Fruit fly (Drosophila melanogaster) whole organism, embryonic: ENCODE measurements around the gene CG5096.

ENCODE experiments used
- Adf1 ChIP-seq: fragments of 200-800 bp; sonication (Bioruptor generic); IDR thresholded peaks from 2 replicates; pipeline ENCODE4 v1.3.6; 2022; ENCODE audit warnings: missing biosample characterization, missing genetic modification characterization
- BEAF-32 ChIP-seq: fragments of 200-800 bp; sonication (Bioruptor generic); optimal IDR thresholded peaks from 3 replicates; lab custom pipeline; 2017; ENCODE audit warnings: missing biosample characterization, missing genetic modification characterization, mild to moderate bottlenecking, moderate library complexity, missing genetic modification reagents
- CG10147 ChIP-seq: fragments of 200-800 bp; sonication (Bioruptor generic); optimal IDR thresholded peaks from 2 replicates; lab custom pipeline; 2019; ENCODE audit warnings: missing biosample characterization, mild to moderate bottlenecking, missing genetic modification characterization, moderate library complexity
- CG10267 ChIP-seq: fragments of 200-800 bp; sonication (Bioruptor generic); optimal IDR thresholded peaks from 2 replicates; lab custom pipeline; 2018; ENCODE audit warnings: missing biosample characterization, mild to moderate bottlenecking, missing genetic modification characterization, moderate library complexity
- CG10462 ChIP-seq: fragments of 200-800 bp; sonication (Bioruptor generic); optimal IDR thresholded peaks from 2 replicates; lab custom pipeline; 2016; ENCODE audit warnings: missing biosample characterization, missing genetic modification characterization
- CG10565 ChIP-seq: fragments of 200-800 bp; sonication (Bioruptor generic); optimal IDR thresholded peaks from 3 replicates; lab custom pipeline; 2016; ENCODE audit warnings: missing biosample characterization, mild to moderate bottlenecking, missing genetic modification characterization
- CG11398 ChIP-seq: fragments of 200-800 bp; sonication (Bioruptor generic); optimal IDR thresholded peaks from 2 replicates; lab custom pipeline; 2016; ENCODE audit warnings: missing biosample characterization, missing genetic modification characterization
- CG11456 ChIP-seq: fragments of 200-800 bp; sonication (Bioruptor generic); IDR thresholded peaks from 3 replicates; pipeline ENCODE4 v1.3.6; 2022; ENCODE audit warnings: missing biosample characterization, missing genetic modification characterization
- CG11504 ChIP-seq: fragments of 200-800 bp; sonication (Bioruptor generic); optimal IDR thresholded peaks from 3 replicates; lab custom pipeline; 2019; ENCODE audit warnings: missing biosample characterization, mild to moderate bottlenecking, missing genetic modification characterization, moderate library complexity
- CG12391 ChIP-seq: fragments of 200-800 bp; sonication (Bioruptor generic); optimal IDR thresholded peaks from 3 replicates; lab custom pipeline; 2018; ENCODE audit warnings: missing biosample characterization, mild to moderate bottlenecking, missing genetic modification characterization, moderate library complexity
- CG14050 ChIP-seq: fragments of 200-800 bp; sonication (Bioruptor generic); IDR thresholded peaks from 3 replicates; pipeline ENCODE4 v1.3.6; 2022; ENCODE audit warnings: missing biosample characterization, missing genetic modification characterization
- CG15011 ChIP-seq: fragments of 200-800 bp; sonication (Bioruptor generic); optimal IDR thresholded peaks from 3 replicates; lab custom pipeline; 2018; ENCODE audit warnings: missing biosample characterization, mild to moderate bottlenecking, missing genetic modification characterization
- CG17361 ChIP-seq: fragments of 200-800 bp; sonication (Bioruptor generic); IDR thresholded peaks from 3 replicates; pipeline ENCODE4 v1.3.6; 2022; ENCODE audit warnings: missing biosample characterization, missing genetic modification characterization
- CG18599 ChIP-seq: fragments of 200-800 bp; sonication (Bioruptor generic); optimal IDR thresholded peaks from 3 replicates; lab custom pipeline; 2017; ENCODE audit warnings: missing biosample characterization, missing genetic modification characterization, mild to moderate bottlenecking, moderate library complexity, missing genetic modification reagents
- CG31224 ChIP-seq: fragments of 200-800 bp; sonication (Bioruptor generic); IDR thresholded peaks from 2 replicates; pipeline ENCODE4 v1.3.6; 2022; ENCODE audit warnings: missing biosample characterization, missing genetic modification characterization
- CG31441 ChIP-seq: fragments of 200-800 bp; sonication (Bioruptor generic); IDR thresholded peaks from 2 replicates; pipeline ENCODE4 v1.3.6; 2022; ENCODE audit warnings: missing biosample characterization, missing genetic modification characterization
- CG3163 ChIP-seq: fragments of 200-800 bp; sonication (Bioruptor generic); optimal IDR thresholded peaks from 3 replicates; lab custom pipeline; 2016; ENCODE audit warnings: missing biosample characterization, missing genetic modification characterization
- CG32772 ChIP-seq: fragments of 200-800 bp; sonication (Bioruptor generic); IDR thresholded peaks from 2 replicates; pipeline ENCODE4 v1.3.6; 2022; ENCODE audit warnings: missing biosample characterization, missing genetic modification characterization
- CG42726 ChIP-seq: fragments of 200-800 bp; sonication (Bioruptor generic); IDR thresholded peaks from 2 replicates; pipeline ENCODE4 v1.3.6; 2022; ENCODE audit warnings: missing biosample characterization, missing genetic modification characterization; ENCODE audit not compliant: partially characterized antibody
- CG5953 ChIP-seq: fragments of 200-800 bp; sonication (Bioruptor generic); IDR thresholded peaks from 2 replicates; pipeline ENCODE4 v1.3.6; 2022; ENCODE audit warnings: missing biosample characterization, missing genetic modification characterization
- CG7271 ChIP-seq: fragments of 200-800 bp; sonication (Bioruptor generic); optimal IDR thresholded peaks from 2 replicates; lab custom pipeline; 2018; ENCODE audit warnings: missing biosample characterization, mild to moderate bottlenecking, missing genetic modification characterization, moderate library complexity
- CG9876 ChIP-seq: fragments of 200-800 bp; sonication (Bioruptor generic); optimal IDR thresholded peaks from 2 replicates; lab custom pipeline; 2016; ENCODE audit warnings: missing biosample characterization, missing genetic modification characterization
- CHES-1-like ChIP-seq: fragments of 200-800 bp; sonication (Bioruptor generic); optimal IDR thresholded peaks from 2 replicates; lab custom pipeline; 2016; ENCODE audit warnings: missing biosample characterization, missing genetic modification characterization
- Chrac-16 ChIP-seq: fragments of 200-800 bp; sonication (Bioruptor generic); optimal IDR thresholded peaks from 3 replicates; lab custom pipeline; 2016; ENCODE audit warnings: missing biosample characterization, missing genetic modification characterization
- Fer3 ChIP-seq: fragments of 200-800 bp; sonication (Bioruptor generic); optimal IDR thresholded peaks from 2 replicates; lab custom pipeline; 2018; ENCODE audit warnings: missing biosample characterization, mild to moderate bottlenecking, missing genetic modification characterization, moderate library complexity
- Gsc ChIP-seq: fragments of 200-800 bp; sonication (Bioruptor generic); IDR thresholded peaks from 2 replicates; pipeline ENCODE4 v1.3.6; 2022; ENCODE audit warnings: missing biosample characterization, missing genetic modification characterization
- MTF-1 ChIP-seq: fragments of 200-800 bp; sonication (Bioruptor generic); optimal IDR thresholded peaks from 2 replicates; lab custom pipeline; 2018; ENCODE audit warnings: missing biosample characterization, mild to moderate bottlenecking, missing genetic modification characterization, borderline replicate concordance
- Oli ChIP-seq: fragments of 200-800 bp; sonication (Bioruptor generic); optimal IDR thresholded peaks from 2 replicates; lab custom pipeline; 2018; ENCODE audit warnings: missing biosample characterization, mild to moderate bottlenecking, missing genetic modification characterization, moderate library complexity
- ab ChIP-seq: fragments of 200-800 bp; sonication (Bioruptor generic); optimal IDR thresholded peaks from 2 replicates; lab custom pipeline; 2016; ENCODE audit warnings: missing biosample characterization, missing genetic modification characterization
- eve ChIP-seq, 2 experiments: fragments of >200 bp; optimal IDR thresholded peaks; 2 replicates each; lab custom pipeline; 2017; ENCODE audit warnings: missing biosample characterization in 2 of 2, missing genetic modification characterization in 2 of 2
- gt ChIP-seq: fragments of 200-800 bp; sonication (Bioruptor generic); IDR thresholded peaks from 2 replicates; pipeline ENCODE4 v1.3.6; 2022; ENCODE audit warnings: missing biosample characterization, missing genetic modification characterization
- jigr1 ChIP-seq: fragments of 200-800 bp; sonication (Bioruptor generic); IDR thresholded peaks from 3 replicates; pipeline ENCODE4 v1.3.6; 2022; ENCODE audit warnings: missing biosample characterization, missing genetic modification characterization
- kni ChIP-seq: fragments of 200-800 bp; sonication (Bioruptor generic); optimal IDR thresholded peaks from 3 replicates; lab custom pipeline; 2017; ENCODE audit warnings: mild to moderate bottlenecking, missing biosample characterization, missing genetic modification reagents, missing genetic modification characterization
- maf-S ChIP-seq: fragments of 200-800 bp; sonication (Bioruptor generic); optimal IDR thresholded peaks from 2 replicates; lab custom pipeline; 2016; ENCODE audit warnings: missing biosample characterization, missing genetic modification characterization
- nau ChIP-seq: fragments of 200-800 bp; sonication (Bioruptor generic); optimal IDR thresholded peaks from 3 replicates; lab custom pipeline; 2017; ENCODE audit warnings: missing biosample characterization, mild to moderate bottlenecking, missing genetic modification characterization, missing genetic modification reagents
- nom ChIP-seq: fragments of 200-800 bp; sonication (Bioruptor generic); optimal IDR thresholded peaks from 2 replicates; lab custom pipeline; 2017; ENCODE audit warnings: missing biosample characterization, missing genetic modification characterization, mild to moderate bottlenecking, moderate library complexity, missing genetic modification reagents
- prd ChIP-seq, 3 experiments: fragments of >200 bp in 2 of 3; fragments of 200-800 bp in 1 of 3; sonication (Bioruptor generic) in 1 of 3; optimal IDR thresholded peaks in 2 of 3; IDR thresholded peaks in 1 of 3; 2 replicates in 2 of 3; 3 replicates in 1 of 3; pipeline versions ENCODE4 v1.3.6 to Lab custom; 2017 to 2022; ENCODE audit warnings: missing biosample characterization in 1 of 3, missing genetic modification characterization in 1 of 3
- pros ChIP-seq: fragments of 200-800 bp; sonication (Bioruptor generic); optimal IDR thresholded peaks from 3 replicates; lab custom pipeline; 2019; ENCODE audit warnings: missing biosample characterization, mild to moderate bottlenecking, missing genetic modification characterization, moderate library complexity
- sc ChIP-seq, 3 experiments: fragments of >200 bp in 2 of 3; fragments of 200-800 bp in 1 of 3; sonication (Bioruptor generic) in 1 of 3; optimal IDR thresholded peaks; 2 replicates in 2 of 3; 3 replicates in 1 of 3; lab custom pipeline; 2017; ENCODE audit warnings: mild to moderate bottlenecking in 1 of 3, missing biosample characterization in 1 of 3, missing genetic modification characterization in 1 of 3, missing genetic modification reagents in 1 of 3
- shn ChIP-seq: fragments of 200-800 bp; sonication (Bioruptor generic); optimal IDR thresholded peaks from 3 replicates; lab custom pipeline; 2016; ENCODE audit warnings: missing biosample characterization, missing genetic modification characterization
- sisA ChIP-seq: fragments of 200-800 bp; sonication (Bioruptor generic); IDR thresholded peaks from 2 replicates; pipeline ENCODE4 v1.3.6; 2022; ENCODE audit warnings: missing biosample characterization, missing genetic modification characterization
- slbo ChIP-seq: fragments of 200-800 bp; sonication (Bioruptor generic); IDR thresholded peaks from 2 replicates; pipeline ENCODE4 v1.3.6; 2022; ENCODE audit warnings: missing biosample characterization, missing genetic modification characterization
- tio ChIP-seq: fragments of 200-800 bp; sonication (Bioruptor generic); optimal IDR thresholded peaks from 2 replicates; lab custom pipeline; 2017; ENCODE audit warnings: missing biosample characterization, missing genetic modification characterization, inconsistent platforms
- tll ChIP-seq, 2 experiments: fragments of 200-800 bp in 1 of 2; fragments of >200 bp in 1 of 2; sonication (Bioruptor generic) in 1 of 2; optimal IDR thresholded peaks; 2 replicates each; lab custom pipeline; 2017 to 2019; ENCODE audit warnings: missing biosample characterization in 2 of 2, missing genetic modification characterization in 2 of 2, mild to moderate bottlenecking in 1 of 2, moderate library complexity in 1 of 2
- tna ChIP-seq: fragments of 200-800 bp; sonication (Bioruptor generic); IDR thresholded peaks from 2 replicates; pipeline ENCODE4 v1.3.6; 2022; ENCODE audit warnings: missing biosample characterization, missing genetic modification characterization; ENCODE audit not compliant: partially characterized antibody
- zen ChIP-seq: fragments of 200-800 bp; sonication (Bioruptor generic); optimal IDR thresholded peaks from 3 replicates; lab custom pipeline; 2018; ENCODE audit warnings: missing biosample characterization, mild to moderate bottlenecking, missing genetic modification characterization, moderate library complexity
- zf30C ChIP-seq: fragments of 200-800 bp; sonication (Bioruptor generic); optimal IDR thresholded peaks from 3 replicates; lab custom pipeline; 2018; ENCODE audit warnings: missing biosample characterization, mild to moderate bottlenecking, missing genetic modification characterization
- zfh1 ChIP-seq: fragments of 200-800 bp; sonication (Bioruptor generic); IDR thresholded peaks from 3 replicates; pipeline ENCODE4 v1.3.6; 2022; ENCODE audit warnings: missing biosample characterization, missing genetic modification characterization
- zfh2 ChIP-seq: fragments of 200-800 bp; sonication (Bioruptor generic); optimal IDR thresholded peaks from 2 replicates; lab custom pipeline; 2016; ENCODE audit warnings: missing biosample characterization, missing genetic modification characterization

The CG5096 gene

DNA sequence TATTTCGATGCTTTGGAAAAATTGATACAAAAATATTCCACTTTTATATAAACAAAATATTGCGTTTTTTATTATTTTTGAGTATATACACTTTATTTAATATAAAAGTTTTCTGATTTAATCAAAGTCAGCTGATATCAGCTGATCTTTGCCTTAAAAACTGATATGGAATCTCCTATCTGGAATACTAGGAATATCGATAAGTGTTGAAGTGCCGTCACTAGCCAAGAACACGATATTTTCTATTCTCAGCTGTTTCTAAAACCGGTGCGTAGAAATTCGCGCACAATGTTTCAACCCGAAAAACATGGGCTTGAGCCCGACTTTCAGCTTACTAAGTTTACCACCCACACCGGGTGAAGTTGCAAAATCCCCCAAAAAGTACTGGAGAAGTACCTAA, 39.6 kb upstream of the CG5096 start, which contains the start of gene Sps2 (continued):
- TF ChIP-seq CG31224 (GFP tag; lab: Robert Waterston, UW) (no peak), Oli (no peak), CG10462 (GFP tag; lab: Kevin White, UChicago) (no peak), CG11504 (tag; lab: Kevin White, UChicago) (no peak), zfh1 (GFP tag; lab: Robert Waterston, UW) (0 out of 3 replicates have a peak, but pooled peaks have one; percentile 13), CG10147 (GFP tag; lab: Kevin White, UChicago) (no peak), nau (GFP tag; lab: Kevin White, UChicago) (no peak), zf30C (no peak), kni (GFP tag; lab: Kevin White, UChicago) (no peak), CG12391 (peak; percentile 37), CG32772 (GFP tag; lab: Robert Waterston, UW) (no peak), CHES-1-like (GFP tag; lab: Kevin White, UChicago) (no peak), CG17361 (GFP tag; lab: Robert Waterston, UW) (0 out of 3 replicates have a peak, but pooled peaks have one; percentile 15), gt (GFP tag; lab: Robert Waterston, UW) (no peak), sisA (GFP tag; lab: Robert Waterston, UW) (no peak), jigr1 (GFP tag; lab: Robert Waterston, UW) (no peak), CG11456 (GFP tag; lab: Robert Waterston, UW) (no peak), MTF-1 (no peak), shn (GFP tag; lab: Kevin White, UChicago) (no peak), Gsc (GFP tag; lab: Robert Waterston, UW) (no peak), slbo (GFP tag; lab: Robert Waterston, UW) (no peak; the same call in 1 of the 2 replicates), CG11398 (GFP tag; lab: Kevin White, UChicago) (no peak), CG9876 (GFP tag; lab: Kevin White, UChicago) (no peak), CG3163 (no peak), Adf1 (no peak), maf-S (GFP tag; lab: Kevin White, UChicago) (no peak), nom (no peak), ab (GFP tag; lab: Kevin White, UChicago) (no peak), CG14050 (GFP tag; lab: Robert Waterston, UW) (no peak), Chrac-16 (no peak), tna (GFP tag; lab: Robert Waterston, UW) (no peak), sc (optimal IDR thresholded peaks at IDR 0.05; lab: Kevin White, UChicago) (no peak), sc (GFP tag; optimal IDR thresholded peaks at IDR 0.05; lab: Kevin White, UChicago) (no peak), Fer3 (tag; lab: Kevin White, UChicago) (no peak), BEAF-32 (peak; percentile 78), CG5953 (GFP tag; lab: Robert Waterston, UW) (no peak), CG10565 (GFP tag; lab: Kevin White, UChicago) (no peak), eve (GFP tag; optimal IDR thresholded peaks at IDR 0.05; lab: Kevin White, UChicago) (no peak), CG15011 (GFP tag; lab: Kevin White, UChicago) (no peak), zen (tag; lab: Kevin White, UChicago) (no peak), CG7271 (no peak), pros (GFP tag; lab: Kevin White, UChicago) (no peak), CG31441 (0 out of 2 replicates have a peak, but pooled peaks have one; percentile 9), tio (GFP tag; lab: Kevin White, UChicago) (no peak), CG42726 (GFP tag; lab: Robert Waterston, UW) (peak; percentile 20; the same call in 1 of the 2 replicates), CG18599 (GFP tag; lab: Kevin White, UChicago) (no peak), prd (optimal IDR thresholded peaks at IDR 0.05; lab: Kevin White, UChicago) (no peak), prd (GFP tag; IDR thresholded peaks at IDR 0.05; lab: Robert Waterston, UW) (no peak), zfh2 (GFP tag; lab: Kevin White, UChicago) (no peak), CG10267 (tag; lab: Kevin White, UChicago) (peak; percentile 19), tll (GFP tag; optimal IDR thresholded peaks at IDR 0.05; lab: Kevin White, UChicago) (peak in 1 of 2 experiments; percentile 44)
